Fruit fly (Drosophila melanogaster): ENCODE results near the gene CG32445.

CG32445 gene

dm6 chr3L:21610535-21610934 is 28.6 kb upstream of the CG32445 start:
- TF ChIP-seq nerfin-1 (tag; optimal IDR thresholded peaks at IDR 0.05) (peak; percentile 18), cg (GFP tag; optimal IDR thresholded peaks at IDR 0.05) (peak; percentile 64), Nf-YC (tag; optimal IDR thresholded peaks at IDR 0.05) (peak; percentile 91), CoRest (tag; optimal IDR thresholded peaks at IDR 0.05) (no peak), pros (GFP tag; optimal IDR thresholded peaks at IDR 0.05) (peak; percentile 60), Ets65A (GFP tag) (peak; percentile 25), Nf-YB (GFP tag; optimal IDR thresholded peaks at IDR 0.05) (peak; percentile 92), chinmo (GFP tag; IDR thresholded peaks at IDR 0.05; ENCODE audit: partially characterized antibody) (0 out of 4 replicates have a peak, but pooled peaks have one; percentile 24), CG4282 (GFP tag; optimal IDR thresholded peaks at IDR 0.05) (no peak), jumu (GFP tag; optimal IDR thresholded peaks at IDR 0.05) (no peak), CG6175 (GFP tag; IDR thresholded peaks at IDR 0.05) (0 out of 3 replicates have a peak, but pooled peaks have one; percentile 27), CG11560 (tag; IDR thresholded peaks at IDR 0.05) (0 out of 3 replicates have a peak, but pooled peaks have one; percentile 37)

DNA sequence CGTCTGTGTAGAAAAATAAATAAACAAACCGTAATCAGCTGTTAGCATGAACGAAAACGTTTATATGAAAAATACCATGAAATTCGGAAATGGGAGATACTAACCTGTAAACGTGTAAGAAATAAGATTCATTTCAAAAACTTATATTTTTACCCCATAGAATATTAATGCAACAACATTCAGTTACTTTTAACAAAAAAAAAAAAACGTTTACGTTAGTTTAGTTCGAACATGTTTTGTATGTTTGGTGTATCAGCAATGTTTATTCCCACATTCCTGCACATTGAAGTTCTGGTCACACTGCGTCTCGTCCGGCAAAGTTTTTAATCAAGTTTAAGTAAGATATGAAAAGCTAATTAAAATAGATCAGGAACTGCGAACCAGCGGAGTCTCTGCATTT is 21.8 kb upstream of the CG32445 start, which contains the start of the genes S1P and CG11307:
TSS of gene S1P (minus strand) at position 23 of the 400 bp plus-strand sequence.
TSS of gene CG11307 (plus strand) at position 270 of the 400 bp plus-strand sequence.
- TF ChIP-seq Sox100B (GFP tag; optimal IDR thresholded peaks at IDR 0.05) (no peak), Dll (GFP tag; IDR thresholded peaks at IDR 0.05; ENCODE audit: partially characterized antibody) (no peak; the same call in 3 of the 4 replicates), stwl (tag; optimal IDR thresholded peaks at IDR 0.05) (peak; percentile 68), CG14710 (tag; optimal IDR thresholded peaks at IDR 0.05) (peak; percentile 46), CG2116 (GFP tag; optimal IDR thresholded peaks at IDR 0.05) (peak; percentile 44), Fer1 (GFP tag; optimal IDR thresholded peaks at IDR 0.05) (no peak), gfzf (GFP tag; optimal IDR thresholded peaks at IDR 0.05) (peak; percentile 90), CG10543 (GFP tag; optimal IDR thresholded peaks at IDR 0.05) (no peak), abd-A (tag; optimal IDR thresholded peaks at IDR 0.05) (no peak), CG30020 (tag; optimal IDR thresholded peaks at IDR 0.05) (peak; percentile 44), CG10979 (tag; optimal IDR thresholded peaks at IDR 0.05) (no peak), CG12659 (GFP tag; optimal IDR thresholded peaks at IDR 0.05) (peak; percentile 28), tio (GFP tag; optimal IDR thresholded peaks at IDR 0.05) (no peak), YL-1 (GFP tag; optimal IDR thresholded peaks at IDR 0.05) (peak; percentile 20), CrebB (tag; optimal IDR thresholded peaks at IDR 0.05) (no peak), E2f2 (GFP tag; IDR thresholded peaks at IDR 0.05) (peak; percentile 52), scrt (GFP tag; optimal IDR thresholded peaks at IDR 0.05) (peak; percentile 86), bigmax (GFP tag; optimal IDR thresholded peaks at IDR 0.05) (no peak), stc (GFP tag; IDR thresholded peaks at IDR 0.05) (no peak), CG9797 (GFP tag; optimal IDR thresholded peaks at IDR 0.05) (peak; percentile 75), pho (GFP tag; optimal IDR thresholded peaks at IDR 0.05) (no peak), Myb (GFP tag; optimal IDR thresholded peaks at IDR 0.05) (peak; percentile 6), Dbx (GFP tag; IDR thresholded peaks at IDR 0.05) (no peak), CG4617 (GFP tag; optimal IDR thresholded peaks at IDR 0.05; ENCODE audit: borderline replicate concordance) (peak; percentile 45), Camta (GFP tag; optimal IDR thresholded peaks at IDR 0.05) (no peak), Dad (GFP tag; optimal IDR thresholded peaks at IDR 0.05) (no peak), Ets97D (GFP tag; optimal IDR thresholded peaks at IDR 0.05) (peak; percentile 3), kni (GFP tag; optimal IDR thresholded peaks at IDR 0.05) (no peak), E2f1 (GFP tag; IDR thresholded peaks at IDR 0.05) (no peak), chn (GFP tag; optimal IDR thresholded peaks at IDR 0.05) (no peak), Dfd (GFP tag; optimal IDR thresholded peaks at IDR 0.05) (no peak), Vsx1 (GFP tag; optimal IDR thresholded peaks at IDR 0.05) (peak; percentile 87), Lhr (GFP tag; optimal IDR thresholded peaks at IDR 0.05) (peak; percentile 31), ranshi (GFP tag; IDR thresholded peaks at IDR 0.05) (no peak), CG10565 (GFP tag; optimal IDR thresholded peaks at IDR 0.05) (no peak), CG3995 (GFP tag; optimal IDR thresholded peaks at IDR 0.05) (peak; percentile 26), CHES-1-like (GFP tag; optimal IDR thresholded peaks at IDR 0.05) (no peak), gt (GFP tag; IDR thresholded peaks at IDR 0.05) (no peak)
